Fruit fly (Drosophila melanogaster) whole organism, embryonic: ENCODE data around the gene CG10182.

Experiments
- Atf-2 ChIP-seq: fragments of 200-800 bp; sonication (Bioruptor generic); optimal IDR thresholded peaks from 2 replicates; lab custom pipeline; 2016; ENCODE audit warnings: missing biosample characterization, missing genetic modification characterization
- CG10147 ChIP-seq: fragments of 200-800 bp; sonication (Bioruptor generic); optimal IDR thresholded peaks from 2 replicates; lab custom pipeline; 2019; ENCODE audit warnings: missing biosample characterization, mild to moderate bottlenecking, missing genetic modification characterization, moderate library complexity
- CG10431 ChIP-seq: fragments of 200-800 bp; sonication (Bioruptor generic); optimal IDR thresholded peaks from 3 replicates; lab custom pipeline; 2018; ENCODE audit warnings: missing biosample characterization, mild to moderate bottlenecking, missing genetic modification characterization
- CG16779 ChIP-seq: fragments of 200-800 bp; sonication (Bioruptor generic); IDR thresholded peaks from 2 replicates; pipeline ENCODE4 v1.3.6; 2022; ENCODE audit warnings: missing biosample characterization, missing genetic modification characterization
- CG3407 ChIP-seq: fragments of 200-800 bp; sonication (Bioruptor generic); optimal IDR thresholded peaks from 2 replicates; lab custom pipeline; 2018; ENCODE audit warnings: missing biosample characterization, mild to moderate bottlenecking, missing genetic modification characterization
- CHES-1-like ChIP-seq: fragments of 200-800 bp; sonication (Bioruptor generic); optimal IDR thresholded peaks from 2 replicates; lab custom pipeline; 2016; ENCODE audit warnings: missing biosample characterization, missing genetic modification characterization
- CoRest ChIP-seq: fragments of 200-800 bp; sonication (Bioruptor generic); optimal IDR thresholded peaks from 3 replicates; lab custom pipeline; 2018; ENCODE audit warnings: missing biosample characterization, mild to moderate bottlenecking, missing genetic modification characterization, moderate library complexity
- Sin3A ChIP-seq: fragments of >200 bp; optimal IDR thresholded peaks from 2 replicates; lab custom pipeline; 2018
- fd96Cb ChIP-seq: fragments of 200-800 bp; sonication (Bioruptor generic); optimal IDR thresholded peaks from 2 replicates; lab custom pipeline; 2018; ENCODE audit warnings: missing biosample characterization, mild to moderate bottlenecking, missing genetic modification characterization, moderate library complexity
- hkb ChIP-seq, 2 experiments: fragments of 200-800 bp in 1 of 2; fragments of >200 bp in 1 of 2; sonication (Bioruptor generic) in 1 of 2; IDR thresholded peaks in 1 of 2; optimal IDR thresholded peaks in 1 of 2; 2 replicates each; pipeline versions ENCODE4 v1.3.6 to Lab custom; 2017 to 2022; ENCODE audit warnings: missing biosample characterization in 1 of 2, missing genetic modification characterization in 1 of 2
- sob ChIP-seq: fragments of 200-800 bp; sonication (Bioruptor generic); IDR thresholded peaks from 2 replicates; pipeline ENCODE4 v1.3.6; 2022; ENCODE audit warnings: missing biosample characterization, missing genetic modification characterization
- sr ChIP-seq: fragments of 200-800 bp; sonication (Bioruptor generic); IDR thresholded peaks from 3 replicates; pipeline ENCODE4 v1.3.6; 2022; ENCODE audit warnings: missing biosample characterization, missing genetic modification characterization

dm6 chr3R:23634789-23635188 lies 45.2 kb upstream of the CG10182 start:
- TF ChIP-seq CoRest (tag; lab: Kevin White, UChicago) (no peak), sr (GFP tag; lab: Robert Waterston, UW) (no peak), Sin3A (lab: Kevin White, UChicago) (no peak), CHES-1-like (GFP tag; lab: Kevin White, UChicago) (no peak), CG10431 (no peak), hkb (optimal IDR thresholded peaks at IDR 0.05; lab: Kevin White, UChicago) (no peak), hkb (GFP tag; IDR thresholded peaks at IDR 0.05; lab: Robert Waterston, UW) (no peak), Atf-2 (GFP tag; lab: Kevin White, UChicago) (no peak), sob (GFP tag; lab: Robert Waterston, UW) (no peak), CG3407 (GFP tag; lab: Kevin White, UChicago) (no peak), CG16779 (GFP tag; lab: Robert Waterston, UW) (no peak), fd96Cb (tag; lab: Kevin White, UChicago) (no peak), CG10147 (GFP tag; lab: Kevin White, UChicago) (no peak)
